Fruit fly (Drosophila melanogaster): Measurements from ENCODE around the gene mid.

dm6 chr2L:5499458-5499857, 38.0 kb downstream of the mid start:
- TF ChIP-seq OdsH (GFP tag; optimal IDR thresholded peaks at IDR 0.05) (no peak), CG3919 (GFP tag; optimal IDR thresholded peaks at IDR 0.05) (no peak), CG6792 (GFP tag; optimal IDR thresholded peaks at IDR 0.05) (no peak), CG9139 (GFP tag; optimal IDR thresholded peaks at IDR 0.05) (no peak), Blimp-1 (GFP tag; optimal IDR thresholded peaks at IDR 0.05) (no peak), Hr4 (GFP tag; optimal IDR thresholded peaks at IDR 0.05) (no peak), esn (GFP tag; optimal IDR thresholded peaks at IDR 0.05) (no peak), vri (GFP tag; optimal IDR thresholded peaks at IDR 0.05) (no peak)

All from whole organism, prepupa.